Fruit fly (Drosophila melanogaster) whole organism, embryonic: ENCODE results near the gene Zw.

Experiments
- Atf3 ChIP-seq: fragments of 200-800 bp; sonication (Bioruptor generic); optimal IDR thresholded peaks from 3 replicates; lab custom pipeline; 2016; ENCODE audit warnings: missing biosample characterization, missing genetic modification characterization
- B-H1 ChIP-seq: fragments of 200-800 bp; sonication (Bioruptor generic); IDR thresholded peaks from 3 replicates; pipeline ENCODE4 v1.3.6; 2022; ENCODE audit warnings: missing biosample characterization, missing genetic modification characterization
- Blimp-1 ChIP-seq: fragments of 200-800 bp; sonication (Bioruptor generic); optimal IDR thresholded peaks from 3 replicates; lab custom pipeline; 2018; ENCODE audit warnings: missing biosample characterization, missing genetic modification characterization, mild to moderate bottlenecking, moderate library complexity, missing genetic modification reagents
- CG10209 ChIP-seq: fragments of 200-800 bp; sonication (Bioruptor generic); optimal IDR thresholded peaks from 3 replicates; lab custom pipeline; 2017; ENCODE audit warnings: missing biosample characterization, mild to moderate bottlenecking, missing genetic modification characterization, missing genetic modification reagents
- CG11456 ChIP-seq: fragments of 200-800 bp; sonication (Bioruptor generic); IDR thresholded peaks from 3 replicates; pipeline ENCODE4 v1.3.6; 2022; ENCODE audit warnings: missing biosample characterization, missing genetic modification characterization
- CG12104 ChIP-seq: fragments of 200-800 bp; sonication (Bioruptor generic); optimal IDR thresholded peaks from 3 replicates; lab custom pipeline; 2016; ENCODE audit warnings: missing biosample characterization, missing genetic modification characterization
- CG12236 ChIP-seq: fragments of 200-800 bp; sonication (Bioruptor generic); optimal IDR thresholded peaks from 2 replicates; lab custom pipeline; 2016; ENCODE audit warnings: missing biosample characterization, missing genetic modification characterization
- CG13624 ChIP-seq: fragments of 200-800 bp; sonication (Bioruptor generic); optimal IDR thresholded peaks from 2 replicates; lab custom pipeline; 2016; ENCODE audit warnings: missing biosample characterization, missing genetic modification characterization
- CG14050 ChIP-seq: fragments of 200-800 bp; sonication (Bioruptor generic); IDR thresholded peaks from 3 replicates; pipeline ENCODE4 v1.3.6; 2022; ENCODE audit warnings: missing biosample characterization, missing genetic modification characterization
- CG14667 ChIP-seq: fragments of 200-800 bp; sonication (Bioruptor generic); IDR thresholded peaks from 2 replicates; pipeline ENCODE4 v1.3.6; 2022; ENCODE audit warnings: missing biosample characterization, missing genetic modification characterization
- CG15269 ChIP-seq: fragments of 200-800 bp; sonication (Bioruptor generic); optimal IDR thresholded peaks from 2 replicates; lab custom pipeline; 2018; ENCODE audit warnings: missing biosample characterization, mild to moderate bottlenecking, missing genetic modification characterization, moderate library complexity
- CG15696 ChIP-seq: fragments of 200-800 bp; sonication (Bioruptor generic); optimal IDR thresholded peaks from 2 replicates; lab custom pipeline; 2019; ENCODE audit warnings: missing biosample characterization, mild to moderate bottlenecking, missing genetic modification characterization, moderate library complexity
- CG16779 ChIP-seq: fragments of 200-800 bp; sonication (Bioruptor generic); IDR thresholded peaks from 2 replicates; pipeline ENCODE4 v1.3.6; 2022; ENCODE audit warnings: missing biosample characterization, missing genetic modification characterization
- CG17568 ChIP-seq: fragments of 200-800 bp; sonication (Bioruptor generic); optimal IDR thresholded peaks from 2 replicates; lab custom pipeline; 2018; ENCODE audit warnings: missing biosample characterization, mild to moderate bottlenecking, missing genetic modification characterization, moderate library complexity
- CG1792 ChIP-seq: fragments of 200-800 bp; sonication (Bioruptor generic); optimal IDR thresholded peaks from 2 replicates; lab custom pipeline; 2016; ENCODE audit warnings: missing biosample characterization, missing genetic modification characterization
- CG1832 ChIP-seq: fragments of 200-800 bp; sonication (Bioruptor generic); optimal IDR thresholded peaks from 2 replicates; lab custom pipeline; 2017; ENCODE audit warnings: missing biosample characterization, mild to moderate bottlenecking, missing genetic modification characterization, inconsistent platforms
- CG2202 ChIP-seq: fragments of 200-800 bp; sonication (Bioruptor generic); optimal IDR thresholded peaks from 2 replicates; lab custom pipeline; 2018; ENCODE audit warnings: missing biosample characterization, mild to moderate bottlenecking, missing genetic modification characterization
- CG30020 ChIP-seq: fragments of 200-800 bp; optimal IDR thresholded peaks from 2 replicates; lab custom pipeline; 2019; ENCODE audit warnings: missing biosample characterization, mild to moderate bottlenecking, missing genetic modification characterization, moderate library complexity
- CG3065 ChIP-seq: fragments of 200-800 bp; sonication (Bioruptor generic); optimal IDR thresholded peaks from 2 replicates; lab custom pipeline; 2016; ENCODE audit warnings: missing biosample characterization, missing genetic modification characterization
- CG33213 ChIP-seq: fragments of 200-800 bp; sonication (Bioruptor generic); optimal IDR thresholded peaks from 3 replicates; lab custom pipeline; 2016; ENCODE audit warnings: missing biosample characterization, missing genetic modification characterization
- CG6654 ChIP-seq: fragments of 200-800 bp; sonication (Bioruptor generic); optimal IDR thresholded peaks from 2 replicates; lab custom pipeline; 2017; ENCODE audit warnings: missing biosample characterization, mild to moderate bottlenecking, missing genetic modification characterization
- CG7839 ChIP-seq: fragments of 200-800 bp; sonication (Bioruptor generic); optimal IDR thresholded peaks from 3 replicates; lab custom pipeline; 2018; ENCODE audit warnings: missing biosample characterization, mild to moderate bottlenecking, missing genetic modification characterization, moderate library complexity
- CG8089 ChIP-seq: fragments of 200-800 bp; sonication (Bioruptor generic); optimal IDR thresholded peaks from 3 replicates; lab custom pipeline; 2016; ENCODE audit warnings: missing biosample characterization, missing genetic modification characterization
- CG8924 ChIP-seq: fragments of 200-800 bp; optimal IDR thresholded peaks from 3 replicates; lab custom pipeline; 2019; ENCODE audit warnings: missing biosample characterization, mild to moderate bottlenecking, missing genetic modification characterization, moderate library complexity
- CG9876 ChIP-seq: fragments of 200-800 bp; sonication (Bioruptor generic); optimal IDR thresholded peaks from 2 replicates; lab custom pipeline; 2016; ENCODE audit warnings: missing biosample characterization, missing genetic modification characterization
- Dfd ChIP-seq, 2 experiments: fragments of >200 bp; optimal IDR thresholded peaks; 2 replicates each; lab custom pipeline; 2017; ENCODE audit warnings: missing biosample characterization in 2 of 2, missing genetic modification characterization in 2 of 2
- HHEX ChIP-seq: fragments of 200-800 bp; sonication (Bioruptor generic); optimal IDR thresholded peaks from 3 replicates; lab custom pipeline; 2017; ENCODE audit warnings: missing biosample characterization, mild to moderate bottlenecking, missing genetic modification characterization, missing genetic modification reagents
- Myb ChIP-seq: fragments of 200-800 bp; sonication (Bioruptor generic); optimal IDR thresholded peaks from 2 replicates; lab custom pipeline; 2016; ENCODE audit warnings: missing biosample characterization, missing genetic modification characterization
- Neu2 ChIP-seq: fragments of 200-800 bp; sonication (Bioruptor generic); optimal IDR thresholded peaks from 3 replicates; lab custom pipeline; 2016; ENCODE audit warnings: missing biosample characterization, missing genetic modification characterization, borderline replicate concordance
- Nf-YA ChIP-seq: fragments of 200-800 bp; sonication (Bioruptor generic); IDR thresholded peaks from 2 replicates; pipeline ENCODE4 v1.3.6; 2022; ENCODE audit warnings: missing biosample characterization, missing genetic modification characterization
- Nf-YB ChIP-seq: fragments of 200-800 bp; sonication (Bioruptor generic); optimal IDR thresholded peaks from 3 replicates; lab custom pipeline; 2019; ENCODE audit warnings: missing biosample characterization, mild to moderate bottlenecking, missing genetic modification characterization, moderate library complexity
- bab2 ChIP-seq: fragments of 200-800 bp; sonication (Bioruptor generic); optimal IDR thresholded peaks from 2 replicates; lab custom pipeline; 2016; ENCODE audit warnings: missing biosample characterization, missing genetic modification characterization
- caup ChIP-seq: fragments of 200-800 bp; sonication (Bioruptor generic); optimal IDR thresholded peaks from 3 replicates; lab custom pipeline; 2017; ENCODE audit warnings: missing biosample characterization, mild to moderate bottlenecking, missing genetic modification characterization, moderate library complexity; ENCODE audit not compliant: severe bottlenecking
- chn ChIP-seq: fragments of 200-800 bp; sonication (Bioruptor generic); optimal IDR thresholded peaks from 2 replicates; lab custom pipeline; 2016; ENCODE audit warnings: missing biosample characterization, missing genetic modification characterization
- disco-r ChIP-seq: fragments of 200-800 bp; sonication (Bioruptor generic); optimal IDR thresholded peaks from 2 replicates; lab custom pipeline; 2016; ENCODE audit warnings: missing biosample characterization, missing genetic modification characterization
- en ChIP-seq: fragments of 200-800 bp; sonication (Bioruptor generic); optimal IDR thresholded peaks from 2 replicates; lab custom pipeline; 2016; ENCODE audit warnings: missing biosample characterization, missing genetic modification characterization
- eyg ChIP-seq: fragments of 200-800 bp; sonication (Bioruptor generic); optimal IDR thresholded peaks from 3 replicates; lab custom pipeline; 2016; ENCODE audit warnings: missing biosample characterization, missing genetic modification characterization
- fd96Cb ChIP-seq: fragments of 200-800 bp; sonication (Bioruptor generic); optimal IDR thresholded peaks from 2 replicates; lab custom pipeline; 2018; ENCODE audit warnings: missing biosample characterization, mild to moderate bottlenecking, missing genetic modification characterization, moderate library complexity
- fu2 ChIP-seq: fragments of 200-800 bp; sonication (Bioruptor generic); optimal IDR thresholded peaks from 2 replicates; lab custom pipeline; 2016; ENCODE audit warnings: missing biosample characterization, missing genetic modification characterization
- hb ChIP-seq: fragments of 200-800 bp; sonication (Bioruptor generic); IDR thresholded peaks from 3 replicates; pipeline ENCODE4 v1.3.6; 2022; ENCODE audit warnings: missing biosample characterization, missing genetic modification characterization; ENCODE audit not compliant: partially characterized antibody
- nau ChIP-seq: fragments of 200-800 bp; sonication (Bioruptor generic); optimal IDR thresholded peaks from 3 replicates; lab custom pipeline; 2017; ENCODE audit warnings: missing biosample characterization, mild to moderate bottlenecking, missing genetic modification characterization, missing genetic modification reagents
- odd ChIP-seq: fragments of 200-800 bp; sonication (Bioruptor generic); optimal IDR thresholded peaks from 2 replicates; lab custom pipeline; 2017; ENCODE audit warnings: missing biosample characterization, mild to moderate bottlenecking, missing genetic modification characterization
- pfk ChIP-seq: fragments of 200-800 bp; sonication (Bioruptor generic); optimal IDR thresholded peaks from 2 replicates; lab custom pipeline; 2018; ENCODE audit warnings: missing biosample characterization, mild to moderate bottlenecking, missing genetic modification characterization, moderate library complexity
- pzg ChIP-seq: fragments of 200-800 bp; sonication (Bioruptor generic); optimal IDR thresholded peaks from 3 replicates; lab custom pipeline; 2018; ENCODE audit warnings: missing biosample characterization, mild to moderate bottlenecking, missing genetic modification characterization, moderate library complexity
- ro ChIP-seq: fragments of 200-800 bp; sonication (Bioruptor generic); IDR thresholded peaks from 2 replicates; pipeline ENCODE4 v1.3.6; 2022; ENCODE audit warnings: missing biosample characterization, missing genetic modification characterization
- sens-2 ChIP-seq: fragments of 200-800 bp; sonication (Bioruptor generic); IDR thresholded peaks from 2 replicates; pipeline ENCODE4 v1.3.6; 2022; ENCODE audit warnings: missing biosample characterization, missing genetic modification characterization
- sob ChIP-seq: fragments of 200-800 bp; sonication (Bioruptor generic); IDR thresholded peaks from 2 replicates; pipeline ENCODE4 v1.3.6; 2022; ENCODE audit warnings: missing biosample characterization, missing genetic modification characterization
- tio ChIP-seq: fragments of 200-800 bp; sonication (Bioruptor generic); optimal IDR thresholded peaks from 2 replicates; lab custom pipeline; 2017; ENCODE audit warnings: missing biosample characterization, missing genetic modification characterization, inconsistent platforms
- tll ChIP-seq, 2 experiments: fragments of 200-800 bp in 1 of 2; fragments of >200 bp in 1 of 2; sonication (Bioruptor generic) in 1 of 2; optimal IDR thresholded peaks; 2 replicates each; lab custom pipeline; 2017 to 2019; ENCODE audit warnings: missing biosample characterization in 2 of 2, missing genetic modification characterization in 2 of 2, mild to moderate bottlenecking in 1 of 2, moderate library complexity in 1 of 2
- tna ChIP-seq: fragments of 200-800 bp; sonication (Bioruptor generic); IDR thresholded peaks from 2 replicates; pipeline ENCODE4 v1.3.6; 2022; ENCODE audit warnings: missing biosample characterization, missing genetic modification characterization; ENCODE audit not compliant: partially characterized antibody
- trem ChIP-seq: fragments of 200-800 bp; optimal IDR thresholded peaks from 3 replicates; lab custom pipeline; 2019; ENCODE audit warnings: missing biosample characterization, mild to moderate bottlenecking, missing genetic modification characterization, moderate library complexity
- vvl ChIP-seq: fragments of 200-800 bp; sonication (Bioruptor generic); IDR thresholded peaks from 2 replicates; pipeline ENCODE4 v1.3.6; 2022; ENCODE audit warnings: missing biosample characterization, missing genetic modification characterization

Gene Zw

dm6 chrX:19696845-19697244, 29.8 kb downstream of the Zw start, which contains the start of gene Cdc42 (continued):
- TF ChIP-seq CG15696 (tag; lab: Kevin White, UChicago) (no peak), CG6654 (no peak), Nf-YB (no peak), Neu2 (GFP tag; lab: Kevin White, UChicago) (no peak), bab2 (no peak), tio (GFP tag; lab: Kevin White, UChicago) (no peak), B-H1 (no peak), nau (GFP tag; lab: Kevin White, UChicago) (no peak), CG10209 (no peak), tll (GFP tag; optimal IDR thresholded peaks at IDR 0.05; lab: Kevin White, UChicago) (no peak), CG9876 (no peak), CG17568 (GFP tag; lab: Kevin White, UChicago) (no peak), CG7839 (tag; lab: Kevin White, UChicago) (no peak), CG1832 (GFP tag; lab: Kevin White, UChicago) (no peak), Atf3 (GFP tag; lab: Kevin White, UChicago) (no peak), CG33213 (no peak), CG15269 (tag; lab: Kevin White, UChicago) (no peak), CG2202 (tag; lab: Kevin White, UChicago) (no peak), pfk (GFP tag; lab: Kevin White, UChicago) (no peak), sens-2 (GFP tag; lab: Robert Waterston, UW) (no peak), Blimp-1 (GFP tag; lab: Kevin White, UChicago) (no peak), Dfd (GFP tag; optimal IDR thresholded peaks at IDR 0.05; lab: Kevin White, UChicago) (no peak), chn (GFP tag; lab: Kevin White, UChicago) (no peak), CG3065 (GFP tag; lab: Kevin White, UChicago) (no peak), pzg (GFP tag; lab: Kevin White, UChicago) (peak; percentile 66), vvl (GFP tag; lab: Robert Waterston, UW) (no peak), fu2 (GFP tag; lab: Kevin White, UChicago) (no peak), CG1792 (no peak), ro (GFP tag; lab: Robert Waterston, UW) (no peak), caup (GFP tag; lab: Kevin White, UChicago) (no peak), CG12104 (GFP tag; lab: Kevin White, UChicago) (no peak), CG13624 (no peak), sob (GFP tag; lab: Robert Waterston, UW) (no peak), tna (GFP tag; lab: Robert Waterston, UW) (no peak), Nf-YA (GFP tag; lab: Robert Waterston, UW) (no peak), CG8089 (GFP tag; lab: Kevin White, UChicago) (no peak), trem (tag; lab: Kevin White, UChicago) (peak; percentile 19), CG12236 (GFP tag; lab: Kevin White, UChicago) (no peak), odd (GFP tag; lab: Kevin White, UChicago) (no peak), hb (GFP tag; lab: Robert Waterston, UW) (no peak), CG16779 (GFP tag; lab: Robert Waterston, UW) (no peak), Myb (GFP tag; lab: Kevin White, UChicago) (peak; percentile 4), CG8924 (tag; lab: Kevin White, UChicago) (no peak), fd96Cb (tag; lab: Kevin White, UChicago) (no peak), CG14050 (GFP tag; lab: Robert Waterston, UW) (no peak), eyg (GFP tag; lab: Kevin White, UChicago) (no peak), disco-r (no peak), CG30020 (tag; lab: Kevin White, UChicago) (peak; percentile 22), CG14667 (no peak), en (GFP tag; lab: Kevin White, UChicago) (no peak), HHEX (GFP tag; lab: Kevin White, UChicago) (no peak), CG11456 (GFP tag; lab: Robert Waterston, UW) (peak; percentile 20; the same call in 1 of the 3 replicates)
